Worm (Caenorhabditis elegans): ENCODE data around the gene rig-6.

The rig-6 gene

ce11 chrII:4769886-4770285, 42.0 kb downstream of the rig-6 start (continued):
- TF ChIP-seq T20F7.1 (GFP tag; optimal IDR thresholded peaks at IDR 0.05) (no peak), snpc-1.2 (GFP tag; IDR thresholded peaks at IDR 0.05) (no peak), F26F4.8 (GFP tag; conservative IDR thresholded peaks at IDR 0.05) (no peak), hif-1 (tag; optimal IDR thresholded peaks at IDR 0.05) (no peak), nhr-237 (tag; optimal IDR thresholded peaks at IDR 0.05) (no peak), F37D6.2 (tag; optimal IDR thresholded peaks at IDR 0.05) (no peak), nhr-77 (tag; optimal IDR thresholded peaks at IDR 0.05) (peak; percentile 29), zfp-2 (tag; optimal IDR thresholded peaks at IDR 0.05) (no peak), tra-1 (GFP tag; IDR thresholded peaks at IDR 0.05) (0 out of 2 replicates have a peak, but pooled peaks have one; percentile 42), R02D3.7 (tag; optimal IDR thresholded peaks at IDR 0.05) (no peak), Y48G9A.11 (GFP tag; IDR thresholded peaks at IDR 0.05) (no peak), ama-1 (optimal IDR thresholded peaks at IDR 0.05) (no peak), mxl-2 (GFP tag; conservative IDR thresholded peaks at IDR 0.05) (no peak), fos-1 (tag; optimal IDR thresholded peaks at IDR 0.05) (no peak), dve-1 (tag; optimal IDR thresholded peaks at IDR 0.05; ENCODE audit: insufficient read depth) (peak; percentile 91), zip-2 (tag; optimal IDR thresholded peaks at IDR 0.05) (no peak), jun-1 (tag; optimal IDR thresholded peaks at IDR 0.05) (no peak), zfp-3 (GFP tag; conservative IDR thresholded peaks at IDR 0.05) (no peak), nhr-76 (tag; optimal IDR thresholded peaks at IDR 0.05) (no peak), ceh-20 (GFP tag; IDR thresholded peaks at IDR 0.05) (no peak), zip-11 (GFP tag; IDR thresholded peaks at IDR 0.05) (no peak), ceh-32 (tag; optimal IDR thresholded peaks at IDR 0.05; ENCODE audit: poor library complexity) (no peak), skn-1 (tag; optimal IDR thresholded peaks at IDR 0.05) (no peak), unc-39 (tag; optimal IDR thresholded peaks at IDR 0.05) (no peak), aly-2 (tag; optimal IDR thresholded peaks at IDR 0.05) (no peak), nhr-48 (tag; optimal IDR thresholded peaks at IDR 0.05) (peak; percentile 34), Y105C5A.15 (GFP tag; IDR thresholded peaks at IDR 0.05) (no peak), Y5F2A.4 (GFP tag; optimal IDR thresholded peaks at IDR 0.05) (no peak), daf-16 (GFP tag; optimal IDR thresholded peaks at IDR 0.05) (no peak), daf-16 (tag; optimal IDR thresholded peaks at IDR 0.05) (peak; percentile 97), mdt-29 (GFP tag; IDR thresholded peaks at IDR 0.05) (0 out of 2 replicates have a peak, but pooled peaks have one; percentile 33), mdl-1 (tag; optimal IDR thresholded peaks at IDR 0.05) (peak in 1 of 2 experiments; percentile 13), nhr-42 (GFP tag; IDR thresholded peaks at IDR 0.05) (no peak), ceh-28 (tag; optimal IDR thresholded peaks at IDR 0.05) (no peak), daf-8 (GFP tag; IDR thresholded peaks at IDR 0.05) (no peak), daf-12 (tag; optimal IDR thresholded peaks at IDR 0.05) (no peak), aha-1 (tag) (no peak), daf-19 (GFP tag; conservative IDR thresholded peaks at IDR 0.05) (no peak), egl-43 (GFP tag; IDR thresholded peaks at IDR 0.05) (no peak), zag-1 (tag; optimal IDR thresholded peaks at IDR 0.05) (no peak), dmd-8 (GFP tag; IDR thresholded peaks at IDR 0.05) (no peak), hlh-11 (tag; optimal IDR thresholded peaks at IDR 0.05) (peak; percentile 90), F10B5.3 (tag; optimal IDR thresholded peaks at IDR 0.05) (no peak), hlh-30 (tag; optimal IDR thresholded peaks at IDR 0.05; ENCODE audit: insufficient read depth) (peak; percentile 62), attf-4 (tag; optimal IDR thresholded peaks at IDR 0.05) (no peak), duxl-1 (tag; optimal IDR thresholded peaks at IDR 0.05; ENCODE audit: poor library complexity) (no peak), mxl-3 (GFP tag; optimal IDR thresholded peaks at IDR 0.05) (no peak), lin-29 (GFP tag; IDR thresholded peaks at IDR 0.05) (no peak), php-3 (GFP tag; IDR thresholded peaks at IDR 0.05) (peak; percentile 98), nhr-6 (tag; optimal IDR thresholded peaks at IDR 0.05) (no peak), lin-15B (tag; optimal IDR thresholded peaks at IDR 0.05) (no peak), D1046.2 (GFP tag; IDR thresholded peaks at IDR 0.05) (no peak), nhr-10 (tag; optimal IDR thresholded peaks at IDR 0.05) (no peak), pqm-1 (tag; optimal IDR thresholded peaks at IDR 0.05) (peak; percentile 98)
